Worm (Caenorhabditis elegans): ENCODE measurements around the gene Y75B8A.31.

DNA sequence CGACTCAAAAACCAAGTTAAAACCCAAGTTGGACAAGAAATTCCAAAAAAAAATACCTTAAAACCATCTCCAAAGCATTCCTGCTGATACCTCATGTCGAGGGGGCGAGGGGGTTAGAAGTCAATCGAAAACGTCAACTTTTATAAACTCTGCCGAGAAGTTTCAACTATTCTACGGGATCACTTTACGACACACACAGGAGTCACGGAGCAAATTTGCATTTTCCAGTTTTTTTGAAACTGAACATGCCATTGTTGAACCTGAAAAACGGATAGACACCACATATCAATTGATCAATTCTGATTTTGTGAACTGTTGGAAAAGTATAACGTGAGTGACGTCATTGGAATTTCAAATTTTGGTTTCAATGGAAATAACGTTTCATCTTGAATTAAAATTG is 48.4 kb upstream of the Y75B8A.31 start, which contains the start of gene mrp-8:
- TF ChIP-seq ZK546.5 (tag; optimal IDR thresholded peaks at IDR 0.05) = no peak
- no peak for TF ChIP-seq fkh-10 (GFP tag; optimal IDR thresholded peaks at IDR 0.05)
- TF ChIP-seq nhr-11 (tag; optimal IDR thresholded peaks at IDR 0.05) = no peak
- TF ChIP-seq nhr-25 (tag; optimal IDR thresholded peaks at IDR 0.05; ENCODE audit: borderline replicate concordance, insufficient read depth) = no peak
- TF ChIP-seq unc-62 (GFP tag; optimal IDR thresholded peaks at IDR 0.05 in 1 of 2) = peak in 1 of 2 experiments; percentile 34
- no peak for TF ChIP-seq unc-62 (tag; optimal IDR thresholded peaks at IDR 0.05)
- TF ChIP-seq skn-1 (tag; optimal IDR thresholded peaks at IDR 0.05) = no peak
